Worm (Caenorhabditis elegans): ENCODE measurements around the gene D1086.12.

Gene D1086.12

ce11 chrV:14150966-14151365, 50.0 kb downstream of the D1086.12 start:
- TF ChIP-seq M03D4.4 (tag; optimal IDR thresholded peaks at IDR 0.05) (no peak), flh-1 (GFP tag; optimal IDR thresholded peaks at IDR 0.05) (no peak), mab-5 (tag; optimal IDR thresholded peaks at IDR 0.05) (no peak), tbx-8 (GFP tag; optimal IDR thresholded peaks at IDR 0.05) (no peak), lsy-2 (tag; optimal IDR thresholded peaks at IDR 0.05) (no peak), elt-3 (tag; optimal IDR thresholded peaks at IDR 0.05) (no peak), sem-2 (GFP tag; optimal IDR thresholded peaks at IDR 0.05) (no peak), lin-13 (tag; optimal IDR thresholded peaks at IDR 0.05) (no peak)
